Worm (Caenorhabditis elegans): ENCODE data around the gene nhr-130.

DNA sequence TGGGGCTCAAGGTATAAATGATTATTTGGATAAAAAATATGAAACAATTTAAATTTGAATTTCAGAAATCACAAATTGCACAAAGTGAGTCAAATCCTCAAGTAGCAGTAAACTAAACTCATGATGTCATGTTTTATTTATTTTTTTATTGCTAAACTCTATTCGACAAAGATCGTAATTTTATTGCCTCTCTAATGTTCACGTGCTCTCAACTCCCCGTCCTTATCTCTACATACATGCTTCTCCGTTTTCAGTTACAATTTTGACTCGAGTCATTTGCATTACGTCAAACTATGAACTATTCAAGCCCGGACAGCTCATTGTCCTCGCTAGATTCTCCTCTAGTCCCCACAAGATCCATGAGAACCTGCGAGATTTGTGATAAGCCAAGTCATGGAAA is 8.6 kb downstream of the nhr-130 start, which contains the start of gene nhr-99:
- TF ChIP-seq nhr-23 (tag; optimal IDR thresholded peaks at IDR 0.05) (no peak), nhr-237 (tag; optimal IDR thresholded peaks at IDR 0.05) (no peak), lin-15B (tag; optimal IDR thresholded peaks at IDR 0.05) (no peak), nhr-77 (tag; optimal IDR thresholded peaks at IDR 0.05) (no peak)

All from whole organism, L3 larva.